Fruit fly (Drosophila melanogaster) whole organism, embryonic: ENCODE data around the gene Mad.

Experiments used
- ATbp ChIP-seq: fragments of 200-800 bp; sonication (Bioruptor generic); optimal IDR thresholded peaks from 2 replicates; lab custom pipeline; 2017; ENCODE audit warnings: missing biosample characterization, mild to moderate bottlenecking, missing genetic modification characterization, missing genetic modification reagents
- Asciz ChIP-seq: fragments of 200-800 bp; sonication (Bioruptor generic); optimal IDR thresholded peaks from 2 replicates; lab custom pipeline; 2017; ENCODE audit warnings: missing biosample characterization, mild to moderate bottlenecking, missing genetic modification characterization, missing genetic modification reagents
- Awh ChIP-seq: fragments of 200-800 bp; sonication (Bioruptor generic); IDR thresholded peaks from 2 replicates; pipeline ENCODE4, ENCODE4 v1.3.6; 2022; ENCODE audit warnings: missing biosample characterization, missing genetic modification characterization
- CG11398 ChIP-seq: fragments of 200-800 bp; sonication (Bioruptor generic); optimal IDR thresholded peaks from 2 replicates; lab custom pipeline; 2016; ENCODE audit warnings: missing biosample characterization, missing genetic modification characterization
- CG11456 ChIP-seq: fragments of 200-800 bp; sonication (Bioruptor generic); IDR thresholded peaks from 3 replicates; pipeline ENCODE4 v1.3.6; 2022; ENCODE audit warnings: missing biosample characterization, missing genetic modification characterization
- CG12299 ChIP-seq: fragments of 200-800 bp; sonication (Bioruptor generic); optimal IDR thresholded peaks from 2 replicates; lab custom pipeline; 2018; ENCODE audit warnings: missing biosample characterization, mild to moderate bottlenecking, missing genetic modification characterization
- CG12769 ChIP-seq: fragments of 200-800 bp; sonication (Bioruptor generic); optimal IDR thresholded peaks from 2 replicates; lab custom pipeline; 2019; ENCODE audit warnings: missing biosample characterization, mild to moderate bottlenecking, missing genetic modification characterization, moderate library complexity
- CG14014 ChIP-seq: fragments of 200-800 bp; sonication (Bioruptor generic); IDR thresholded peaks from 2 replicates; pipeline ENCODE4 v1.3.6; 2022; ENCODE audit warnings: missing biosample characterization, missing genetic modification characterization
- CG15011 ChIP-seq: fragments of 200-800 bp; sonication (Bioruptor generic); optimal IDR thresholded peaks from 3 replicates; lab custom pipeline; 2018; ENCODE audit warnings: missing biosample characterization, mild to moderate bottlenecking, missing genetic modification characterization
- CG15269 ChIP-seq: fragments of 200-800 bp; sonication (Bioruptor generic); optimal IDR thresholded peaks from 2 replicates; lab custom pipeline; 2018; ENCODE audit warnings: missing biosample characterization, mild to moderate bottlenecking, missing genetic modification characterization, moderate library complexity
- CG1529 ChIP-seq: fragments of 200-800 bp; sonication (Bioruptor generic); optimal IDR thresholded peaks from 3 replicates; lab custom pipeline; 2018; ENCODE audit warnings: missing biosample characterization, missing genetic modification characterization
- CG1602 ChIP-seq: fragments of 200-800 bp; sonication (Bioruptor generic); optimal IDR thresholded peaks from 3 replicates; lab custom pipeline; 2016; ENCODE audit warnings: missing biosample characterization, missing genetic modification characterization
- CG1603 ChIP-seq: fragments of 200-800 bp; sonication (Bioruptor generic); optimal IDR thresholded peaks from 2 replicates; lab custom pipeline; 2019; ENCODE audit warnings: missing biosample characterization, mild to moderate bottlenecking, missing genetic modification characterization, moderate library complexity
- CG2678 ChIP-seq: fragments of 200-800 bp; sonication (Bioruptor generic); optimal IDR thresholded peaks from 3 replicates; lab custom pipeline; 2019; ENCODE audit warnings: missing biosample characterization, mild to moderate bottlenecking, missing genetic modification characterization, moderate library complexity
- CG2875 ChIP-seq: fragments of 200-800 bp; sonication (Bioruptor generic); optimal IDR thresholded peaks from 2 replicates; lab custom pipeline; 2017; ENCODE audit warnings: missing biosample characterization, mild to moderate bottlenecking, missing genetic modification characterization, missing genetic modification reagents
- CG7786 ChIP-seq: fragments of 200-800 bp; sonication (Bioruptor generic); optimal IDR thresholded peaks from 2 replicates; lab custom pipeline; 2016; ENCODE audit warnings: missing biosample characterization, missing genetic modification characterization
- CG8290 ChIP-seq, 3 experiments: fragments of 200-800 bp; sonication (Bioruptor generic); optimal IDR thresholded peaks; 2 replicates each; lab custom pipeline; 2016 to 2019; ENCODE audit warnings: missing biosample characterization in 3 of 3, missing genetic modification characterization in 3 of 3, mild to moderate bottlenecking in 2 of 3, moderate library complexity in 1 of 3
- Dek ChIP-seq: fragments of 200-800 bp; sonication (Bioruptor generic); optimal IDR thresholded peaks from 3 replicates; lab custom pipeline; 2019; ENCODE audit warnings: missing biosample characterization, mild to moderate bottlenecking, missing genetic modification characterization, moderate library complexity
- Fer1 ChIP-seq: fragments of 200-800 bp; sonication (Bioruptor generic); optimal IDR thresholded peaks from 2 replicates; lab custom pipeline; 2017; ENCODE audit warnings: missing biosample characterization, mild to moderate bottlenecking, missing genetic modification characterization
- Hmr ChIP-seq: fragments of 200-800 bp; sonication (Bioruptor generic); optimal IDR thresholded peaks from 3 replicates; lab custom pipeline; 2017; ENCODE audit warnings: mild to moderate bottlenecking, missing biosample characterization, missing genetic modification reagents, missing genetic modification characterization
- MTF-1 ChIP-seq: fragments of 200-800 bp; sonication (Bioruptor generic); optimal IDR thresholded peaks from 2 replicates; lab custom pipeline; 2018; ENCODE audit warnings: missing biosample characterization, mild to moderate bottlenecking, missing genetic modification characterization, borderline replicate concordance
- Mad ChIP-seq: fragments of 200-800 bp; sonication (Bioruptor generic); optimal IDR thresholded peaks from 2 replicates; lab custom pipeline; 2016; ENCODE audit warnings: missing biosample characterization, missing genetic modification characterization
- Med ChIP-seq: fragments of 200-800 bp; sonication (Bioruptor generic); peaks from one replicate; lab custom pipeline; 2016; ENCODE audit warnings: missing biosample characterization, missing genetic modification characterization, mild to moderate bottlenecking, inconsistent platforms, moderate library complexity
- Mrtf ChIP-seq: fragments of 200-800 bp; sonication (Bioruptor generic); IDR thresholded peaks from 3 replicates; pipeline ENCODE4 v1.3.6; 2022; ENCODE audit warnings: missing biosample characterization, missing genetic modification characterization
- Myb ChIP-seq: fragments of 200-800 bp; sonication (Bioruptor generic); optimal IDR thresholded peaks from 2 replicates; lab custom pipeline; 2016; ENCODE audit warnings: missing biosample characterization, missing genetic modification characterization
- Oaz ChIP-seq: fragments of 200-800 bp; sonication (Bioruptor generic); IDR thresholded peaks from 2 replicates; pipeline ENCODE4 v1.3.6; 2022; ENCODE audit warnings: missing biosample characterization, missing genetic modification characterization
- PHDP ChIP-seq: fragments of 200-800 bp; sonication (Bioruptor generic); optimal IDR thresholded peaks from 3 replicates; lab custom pipeline; 2018; ENCODE audit warnings: missing biosample characterization, mild to moderate bottlenecking, missing genetic modification characterization, moderate library complexity
- Rx ChIP-seq: fragments of 200-800 bp; sonication (Bioruptor generic); IDR thresholded peaks from 2 replicates; pipeline ENCODE4 v1.3.6; 2022; ENCODE audit warnings: missing biosample characterization, missing genetic modification characterization
- cad ChIP-seq: fragments of >200 bp; optimal IDR thresholded peaks from 2 replicates; lab custom pipeline; 2017; ENCODE audit warnings: missing biosample characterization, missing genetic modification characterization
- caup ChIP-seq: fragments of 200-800 bp; sonication (Bioruptor generic); optimal IDR thresholded peaks from 3 replicates; lab custom pipeline; 2017; ENCODE audit warnings: missing biosample characterization, mild to moderate bottlenecking, missing genetic modification characterization, moderate library complexity; ENCODE audit not compliant: severe bottlenecking
- da ChIP-seq: fragments of 200-800 bp; sonication (Bioruptor generic); optimal IDR thresholded peaks from 2 replicates; lab custom pipeline; 2016; ENCODE audit warnings: missing biosample characterization, missing genetic modification characterization
- exex ChIP-seq: fragments of 200-800 bp; sonication (Bioruptor generic); optimal IDR thresholded peaks from 4 replicates; lab custom pipeline; 2018; ENCODE audit warnings: missing biosample characterization, mild to moderate bottlenecking, missing genetic modification characterization, moderate library complexity
- fd3F ChIP-seq: fragments of 200-800 bp; sonication (Bioruptor generic); optimal IDR thresholded peaks from 2 replicates; lab custom pipeline; 2018; ENCODE audit warnings: missing biosample characterization, mild to moderate bottlenecking, missing genetic modification characterization, moderate library complexity
- gcm2 ChIP-seq: fragments of 200-800 bp; sonication (Bioruptor generic); optimal IDR thresholded peaks from 2 replicates; lab custom pipeline; 2016; ENCODE audit warnings: missing biosample characterization, missing genetic modification characterization
- lab ChIP-seq: fragments of 200-800 bp; sonication (Bioruptor generic); optimal IDR thresholded peaks from 3 replicates; lab custom pipeline; 2017; ENCODE audit warnings: missing biosample characterization, missing genetic modification characterization, mild to moderate bottlenecking, moderate library complexity, missing genetic modification reagents
- lov ChIP-seq, 2 experiments: fragments of 200-800 bp in 1 of 2; fragments of >200 bp in 1 of 2; sonication (Bioruptor generic) in 1 of 2; IDR thresholded peaks in 1 of 2; optimal IDR thresholded peaks in 1 of 2; 2 replicates in 1 of 2; 3 replicates in 1 of 2; pipeline versions ENCODE4 v1.3.6 to Lab custom; 2017 to 2022; ENCODE audit warnings: missing biosample characterization in 1 of 2, missing genetic modification characterization in 1 of 2
- nau ChIP-seq: fragments of 200-800 bp; sonication (Bioruptor generic); optimal IDR thresholded peaks from 3 replicates; lab custom pipeline; 2017; ENCODE audit warnings: missing biosample characterization, mild to moderate bottlenecking, missing genetic modification characterization, missing genetic modification reagents
- nerfin-1 ChIP-seq: fragments of 200-800 bp; sonication (Bioruptor generic); optimal IDR thresholded peaks from 3 replicates; lab custom pipeline; 2019; ENCODE audit warnings: missing biosample characterization, mild to moderate bottlenecking, missing genetic modification characterization, moderate library complexity
- odd ChIP-seq: fragments of 200-800 bp; sonication (Bioruptor generic); optimal IDR thresholded peaks from 2 replicates; lab custom pipeline; 2017; ENCODE audit warnings: missing biosample characterization, mild to moderate bottlenecking, missing genetic modification characterization
- otp ChIP-seq: fragments of 200-800 bp; sonication (Bioruptor generic); IDR thresholded peaks from 3 replicates; pipeline ENCODE4, ENCODE4 v1.3.6; 2022; ENCODE audit warnings: missing biosample characterization, missing genetic modification characterization
- pum ChIP-seq: fragments of 200-800 bp; sonication (Bioruptor generic); optimal IDR thresholded peaks from 2 replicates; lab custom pipeline; 2016; ENCODE audit warnings: missing biosample characterization, missing genetic modification characterization
- ro ChIP-seq: fragments of 200-800 bp; sonication (Bioruptor generic); IDR thresholded peaks from 2 replicates; pipeline ENCODE4 v1.3.6; 2022; ENCODE audit warnings: missing biosample characterization, missing genetic modification characterization
- slou ChIP-seq: fragments of 200-800 bp; sonication (Bioruptor generic); optimal IDR thresholded peaks from 3 replicates; lab custom pipeline; 2016; ENCODE audit warnings: missing biosample characterization, missing genetic modification characterization
- sob ChIP-seq: fragments of 200-800 bp; sonication (Bioruptor generic); IDR thresholded peaks from 2 replicates; pipeline ENCODE4 v1.3.6; 2022; ENCODE audit warnings: missing biosample characterization, missing genetic modification characterization
- sr ChIP-seq: fragments of 200-800 bp; sonication (Bioruptor generic); IDR thresholded peaks from 3 replicates; pipeline ENCODE4 v1.3.6; 2022; ENCODE audit warnings: missing biosample characterization, missing genetic modification characterization
- unpg ChIP-seq: fragments of 200-800 bp; sonication (Bioruptor generic); optimal IDR thresholded peaks from 3 replicates; lab custom pipeline; 2018; ENCODE audit warnings: missing biosample characterization, mild to moderate bottlenecking, missing genetic modification characterization, moderate library complexity

Mad gene

DNA sequence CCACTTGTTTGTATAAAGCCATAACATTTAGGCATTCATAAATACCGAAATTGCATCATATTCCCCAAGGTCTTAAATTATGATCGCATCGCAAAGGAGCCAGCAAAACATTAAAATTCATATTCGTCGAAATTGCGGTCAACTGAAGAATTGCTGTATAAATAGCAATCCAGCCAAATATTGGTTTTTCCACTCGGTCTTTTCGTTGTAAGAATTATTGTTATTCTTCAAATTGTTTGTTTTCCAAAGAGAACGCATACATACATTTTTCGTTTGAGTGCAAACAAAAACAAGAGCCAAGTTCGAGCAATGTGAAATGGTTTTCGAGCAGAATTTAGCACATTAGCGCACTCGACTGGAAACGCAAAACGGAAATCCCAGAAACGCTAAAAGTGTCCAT, 44.6 kb downstream of the Mad start:
- TF ChIP-seq Oaz (GFP tag; lab: Robert Waterston, UW) = no peak
- TF ChIP-seq Asciz (GFP tag; lab: Kevin White, UChicago) = peak; percentile 40
- TF ChIP-seq Med (GFP tag; lab: Kevin White, UChicago) = peak; percentile 74
- TF ChIP-seq Awh (GFP tag; lab: Robert Waterston, UW) = no peak
- no peak for TF ChIP-seq CG8290 (GFP tag; optimal IDR thresholded peaks at IDR 0.05; lab: Kevin White, UChicago)
- TF ChIP-seq CG8290 (tag; optimal IDR thresholded peaks at IDR 0.05; lab: Kevin White, UChicago) = peak in 1 of 2 experiments; percentile 3
- TF ChIP-seq ATbp (GFP tag; lab: Kevin White, UChicago) = peak; percentile 7
- TF ChIP-seq unpg = peak; percentile 7
- 0 out of 2 replicates have a peak, but pooled peaks have one; percentile 7 for TF ChIP-seq CG14014 (GFP tag; lab: Robert Waterston, UW)
- no peak for TF ChIP-seq CG1602 (GFP tag; lab: Kevin White, UChicago)

DNA sequence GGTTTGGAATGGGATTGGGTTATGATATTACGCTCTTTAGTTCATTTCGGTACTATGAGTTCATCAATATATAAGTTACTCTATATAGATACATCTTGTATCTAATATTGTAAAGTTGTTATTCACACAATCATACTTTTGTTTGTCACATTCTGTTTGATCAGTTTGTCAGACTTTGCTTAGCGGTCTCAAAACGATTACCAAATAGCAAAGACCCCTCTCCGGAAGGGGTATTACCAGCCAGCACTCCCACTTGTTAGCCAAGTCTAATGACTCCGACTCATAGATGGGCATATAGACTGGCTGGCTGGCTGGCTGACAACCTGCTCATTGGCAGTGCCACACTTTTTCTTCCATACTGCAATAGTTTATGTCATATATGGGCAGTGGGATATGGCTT, 45.3 kb downstream of the Mad start:
- TF ChIP-seq CG15269 = no peak
- TF ChIP-seq gcm2 (GFP tag; lab: Kevin White, UChicago) = no peak
- TF ChIP-seq CG11456 (GFP tag; lab: Robert Waterston, UW) = 0 out of 3 replicates have a peak, but pooled peaks have one; percentile 11
- TF ChIP-seq MTF-1 (GFP tag; lab: Kevin White, UChicago) = no peak
- TF ChIP-seq nau (GFP tag; lab: Kevin White, UChicago) = peak; percentile 25
- TF ChIP-seq CG11398 (GFP tag; lab: Kevin White, UChicago) = no peak
- peak; percentile 51 for TF ChIP-seq CG12769
- TF ChIP-seq caup (GFP tag; lab: Kevin White, UChicago) = peak; percentile 18
- TF ChIP-seq odd (GFP tag; lab: Kevin White, UChicago) = peak; percentile 26
- TF ChIP-seq CG2875 (GFP tag; lab: Kevin White, UChicago) = peak; percentile 13
- no peak for TF ChIP-seq slou (GFP tag; lab: Kevin White, UChicago)
- peak; percentile 8 for TF ChIP-seq CG1603 (tag; lab: Kevin White, UChicago)
- TF ChIP-seq CG1529 = no peak
- no peak for TF ChIP-seq CG12299
- peak; percentile 11 for TF ChIP-seq Mad (GFP tag; lab: Kevin White, UChicago)
- no peak for TF ChIP-seq ro
- TF ChIP-seq Dek (tag; lab: Kevin White, UChicago) = no peak
- TF ChIP-seq PHDP (tag; lab: Kevin White, UChicago) = peak; percentile 20
- peak; percentile 46 for TF ChIP-seq ATbp (GFP tag; lab: Kevin White, UChicago)
- TF ChIP-seq CG15011 (GFP tag; lab: Kevin White, UChicago) = peak; percentile 4
- TF ChIP-seq sob (GFP tag; lab: Robert Waterston, UW) = peak; percentile 8; the same call in 1 of the 2 replicates
- 0 out of 2 replicates have a peak, but pooled peaks have one; percentile 25 for TF ChIP-seq CG14014 (GFP tag; lab: Robert Waterston, UW)
- no peak for TF ChIP-seq Myb
- no peak for TF ChIP-seq CG8290 (GFP tag; optimal IDR thresholded peaks at IDR 0.05; lab: Kevin White, UChicago)
- TF ChIP-seq CG8290 (tag; optimal IDR thresholded peaks at IDR 0.05; lab: Kevin White, UChicago) = peak in 1 of 2 experiments; percentile 37
- TF ChIP-seq cad = no peak
- TF ChIP-seq CG2678 (tag; lab: Kevin White, UChicago) = peak; percentile 19
- no peak for TF ChIP-seq pum
- TF ChIP-seq otp = 0 out of 3 replicates have a peak, but pooled peaks have one; percentile 8
- TF ChIP-seq lab (GFP tag; lab: Kevin White, UChicago) = peak; percentile 70
- TF ChIP-seq lov (optimal IDR thresholded peaks at IDR 0.05; lab: Kevin White, UChicago) = no peak
- no peak for TF ChIP-seq lov (GFP tag; IDR thresholded peaks at IDR 0.05; lab: Robert Waterston, UW)
- TF ChIP-seq Mrtf (GFP tag; lab: Robert Waterston, UW) = no peak
- TF ChIP-seq da (GFP tag; lab: Kevin White, UChicago) = peak; percentile 1
- TF ChIP-seq fd3F (GFP tag; lab: Kevin White, UChicago) = peak; percentile 10
- no peak for TF ChIP-seq nerfin-1
- TF ChIP-seq exex (tag; lab: Kevin White, UChicago) = no peak
- TF ChIP-seq CG7786 (GFP tag; lab: Kevin White, UChicago) = no peak
- no peak for TF ChIP-seq sr (GFP tag; lab: Robert Waterston, UW)
- TF ChIP-seq Rx (GFP tag; lab: Robert Waterston, UW) = no peak
- peak; percentile 83 for TF ChIP-seq Med (GFP tag; lab: Kevin White, UChicago)
- peak; percentile 8 for TF ChIP-seq Fer1 (GFP tag; lab: Kevin White, UChicago)
- TF ChIP-seq Hmr (GFP tag; lab: Kevin White, UChicago) = peak; percentile 42
